Worm (Caenorhabditis elegans): ENCODE results near the gene F37C12.14.

F37C12.14 gene

ce11 chrIII:7216924-7217521 lies 31.6 kb upstream of the F37C12.14 start:
- no peak for TF ChIP-seq tbx-11 (GFP tag; IDR thresholded peaks at IDR 0.05)
- no peak for TF ChIP-seq scrt-1 (GFP tag; IDR thresholded peaks at IDR 0.05)
- no peak for TF ChIP-seq F13C5.2 (tag; optimal IDR thresholded peaks at IDR 0.05)
- no peak for TF ChIP-seq tbx-37 (GFP tag; conservative IDR thresholded peaks at IDR 0.05)
- TF ChIP-seq hmbx-1 (tag; optimal IDR thresholded peaks at IDR 0.05), result no peak
- no peak for TF ChIP-seq ceh-13 (GFP tag; optimal IDR thresholded peaks at IDR 0.05)
- no peak for TF ChIP-seq sea-1 (GFP tag; conservative IDR thresholded peaks at IDR 0.05)
- no peak for TF ChIP-seq aly-1 (tag; optimal IDR thresholded peaks at IDR 0.05)
- TF ChIP-seq pes-1 (GFP tag; IDR thresholded peaks at IDR 0.05), result no peak
- TF ChIP-seq tra-4 (tag; optimal IDR thresholded peaks at IDR 0.05), result no peak
- TF ChIP-seq B0310.2 (tag; optimal IDR thresholded peaks at IDR 0.05), result no peak
- no peak for TF ChIP-seq ama-1 (optimal IDR thresholded peaks at IDR 0.05)
- TF ChIP-seq ets-7 (tag; optimal IDR thresholded peaks at IDR 0.05), result no peak

ce11 chrIII:7216226-7216625 lies 30.9 kb upstream of the F37C12.14 start, which contains the start of gene R151.1:
TSS of gene R151.1 (plus strand) at chrIII:7216526.
- TF ChIP-seq tbx-37 (GFP tag; conservative IDR thresholded peaks at IDR 0.05) (no peak), hnd-1 (tag; optimal IDR thresholded peaks at IDR 0.05) (no peak), pes-1 (GFP tag; IDR thresholded peaks at IDR 0.05) (no peak), tra-4 (tag; optimal IDR thresholded peaks at IDR 0.05) (no peak), ama-1 (optimal IDR thresholded peaks at IDR 0.05) (no peak), ceh-36 (tag; optimal IDR thresholded peaks at IDR 0.05) (no peak), hmg-4 (GFP tag; optimal IDR thresholded peaks at IDR 0.05) (no peak), F13C5.2 (tag; optimal IDR thresholded peaks at IDR 0.05) (no peak), ceh-13 (GFP tag; optimal IDR thresholded peaks at IDR 0.05) (no peak), ets-7 (tag; optimal IDR thresholded peaks at IDR 0.05) (no peak), hmbx-1 (tag; optimal IDR thresholded peaks at IDR 0.05) (no peak), B0310.2 (tag; optimal IDR thresholded peaks at IDR 0.05) (no peak), flt-1 (GFP tag; IDR thresholded peaks at IDR 0.05) (no peak), sea-1 (GFP tag; conservative IDR thresholded peaks at IDR 0.05) (no peak)

- no peak for TF ChIP-seq ama-1 (optimal IDR thresholded peaks at IDR 0.05)
- TF ChIP-seq ceh-36 (tag; optimal IDR thresholded peaks at IDR 0.05), result no peak
- TF ChIP-seq pes-1 (GFP tag; IDR thresholded peaks at IDR 0.05), result no peak
- no peak for TF ChIP-seq sea-1 (GFP tag; conservative IDR thresholded peaks at IDR 0.05)
- no peak for TF ChIP-seq tbx-11 (GFP tag; IDR thresholded peaks at IDR 0.05)
- TF ChIP-seq flt-1 (GFP tag; IDR thresholded peaks at IDR 0.05), result no peak
- TF ChIP-seq B0310.2 (tag; optimal IDR thresholded peaks at IDR 0.05), result no peak
- TF ChIP-seq ets-7 (tag; optimal IDR thresholded peaks at IDR 0.05), result no peak
- TF ChIP-seq tra-4 (tag; optimal IDR thresholded peaks at IDR 0.05), result no peak
- no peak for TF ChIP-seq hnd-1 (tag; optimal IDR thresholded peaks at IDR 0.05)
- TF ChIP-seq hmg-4 (GFP tag; optimal IDR thresholded peaks at IDR 0.05), result no peak
- no peak for TF ChIP-seq ceh-13 (GFP tag; optimal IDR thresholded peaks at IDR 0.05)
Measured at ce11 chrIII:7215532-7215931, 30.2 kb upstream of the F37C12.14 start.

ce11 chrIII:7212028-7212427 lies 26.7 kb upstream of the F37C12.14 start:
- TF ChIP-seq hmbx-1 (tag; optimal IDR thresholded peaks at IDR 0.05) (no peak), B0310.2 (tag; optimal IDR thresholded peaks at IDR 0.05) (no peak), sea-1 (GFP tag; conservative IDR thresholded peaks at IDR 0.05) (no peak), tbx-37 (GFP tag; conservative IDR thresholded peaks at IDR 0.05) (no peak), hmg-4 (GFP tag; optimal IDR thresholded peaks at IDR 0.05) (no peak), aly-1 (tag; optimal IDR thresholded peaks at IDR 0.05) (no peak), ets-7 (tag; optimal IDR thresholded peaks at IDR 0.05) (no peak), ama-1 (optimal IDR thresholded peaks at IDR 0.05) (no peak), tbx-11 (GFP tag; IDR thresholded peaks at IDR 0.05) (no peak), hnd-1 (tag; optimal IDR thresholded peaks at IDR 0.05) (no peak), ceh-13 (GFP tag; optimal IDR thresholded peaks at IDR 0.05) (no peak), scrt-1 (GFP tag; IDR thresholded peaks at IDR 0.05) (no peak)

- TF ChIP-seq hmg-4 (GFP tag; optimal IDR thresholded peaks at IDR 0.05) (no peak), pes-1 (GFP tag; IDR thresholded peaks at IDR 0.05) (no peak), tbx-37 (GFP tag; conservative IDR thresholded peaks at IDR 0.05) (no peak), ceh-13 (GFP tag; optimal IDR thresholded peaks at IDR 0.05) (no peak)
Measured at ce11 chrIII:7210486-7210885, 25.1 kb upstream of the F37C12.14 start.

- TF ChIP-seq B0310.2 (tag; optimal IDR thresholded peaks at IDR 0.05) (no peak), pes-1 (GFP tag; IDR thresholded peaks at IDR 0.05) (no peak), tra-4 (tag; optimal IDR thresholded peaks at IDR 0.05) (no peak), F13C5.2 (tag; optimal IDR thresholded peaks at IDR 0.05) (no peak)
Measured at ce11 chrIII:7209721-7210120, 24.3 kb upstream of the F37C12.14 start, which contains the start of gene R151.2. TSS of gene R151.2 (plus strand) at chrIII:7209967.

ce11 chrIII:7207903-7208497 lies 22.6 kb upstream of the F37C12.14 start, which contains the start of gene rpl-6:
TSS of gene rpl-6 (plus strand) at chrIII:7208447.
- peak; percentile 69 for TF ChIP-seq F13C5.2 (tag; optimal IDR thresholded peaks at IDR 0.05)
- no peak for TF ChIP-seq flt-1 (GFP tag; IDR thresholded peaks at IDR 0.05)

ce11 chrIII:7203130-7203775 lies 17.9 kb upstream of the F37C12.14 start:
- TF ChIP-seq ama-1 (optimal IDR thresholded peaks at IDR 0.05), result no peak
- no peak for TF ChIP-seq tbx-37 (GFP tag; conservative IDR thresholded peaks at IDR 0.05)
- no peak for TF ChIP-seq flt-1 (GFP tag; IDR thresholded peaks at IDR 0.05)

Data from whole organism, early embryonic.